Worm (Caenorhabditis elegans) whole organism, late embryonic: ENCODE results near the gene R07E5.7.

Experiments
- K09A11.1 ChIP-seq: sonication (generic microtip); optimal IDR thresholded peaks from 2 replicates; lab custom pipeline; 2017; ENCODE audit warnings: antibody characterized with exemption, mild to moderate bottlenecking, missing genetic modification characterization, missing compliant biosample characterization; ENCODE audit not compliant: insufficient read depth
- ahr-1 ChIP-seq: sonication (generic microtip); optimal IDR thresholded peaks from 2 replicates; lab custom pipeline; 2016; ENCODE audit warnings: missing genetic modification characterization, missing compliant biosample characterization
- ama-1 ChIP-seq: fragments of 150-350 bp; optimal IDR thresholded peaks from 2 replicates; lab custom pipeline; 2014
- ceh-18 ChIP-seq: sonication (generic microtip); optimal IDR thresholded peaks from 2 replicates; lab custom pipeline; 2016; ENCODE audit warnings: missing genetic modification characterization, missing compliant biosample characterization
- ceh-22 ChIP-seq: sonication (generic microtip); optimal IDR thresholded peaks from 2 replicates; lab custom pipeline; 2017; ENCODE audit warnings: missing biosample characterization, missing genetic modification characterization
- fkh-10 ChIP-seq: fragments of 150-350 bp; optimal IDR thresholded peaks from 2 replicates; lab custom pipeline; 2014; ENCODE audit warnings: missing biosample characterization, missing genetic modification reagents, missing genetic modification characterization
- nhr-11 ChIP-seq: fragments of 150-350 bp; optimal IDR thresholded peaks from 2 replicates; lab custom pipeline; 2014; ENCODE audit warnings: missing biosample characterization, missing genetic modification characterization
- pag-3 ChIP-seq: sonication (generic microtip); optimal IDR thresholded peaks from 2 replicates; lab custom pipeline; 2016; ENCODE audit warnings: missing compliant biosample characterization, missing genetic modification characterization, borderline replicate concordance
- tbx-2 ChIP-seq: sonication (generic microtip); optimal IDR thresholded peaks from 2 replicates; lab custom pipeline; 2016; ENCODE audit warnings: missing genetic modification characterization, missing compliant biosample characterization
- unc-86 ChIP-seq: sonication (generic microtip); optimal IDR thresholded peaks from 2 replicates; lab custom pipeline; 2016; ENCODE audit warnings: missing genetic modification characterization, missing compliant biosample characterization

ce11 chrIII:4419117-4419978 is at the start of gene R07E5.7, which contains the start of gene cku-80:
- TF ChIP-seq tbx-2 (no peak), fkh-10 (no peak), unc-86 (tag; lab: Kevin White, UChicago) (no peak), ceh-22 (tag; lab: Kevin White, UChicago) (no peak), pag-3 (tag; lab: Kevin White, UChicago) (no peak), K09A11.1 (no peak), ceh-18 (tag; lab: Kevin White, UChicago) (no peak), ahr-1 (no peak), ama-1 (lab: Kevin White, UChicago) (no peak), nhr-11 (tag; lab: Kevin White, UChicago) (no peak)
